Fruit fly (Drosophila melanogaster): Measurements from ENCODE around the gene CG7289.

The CG7289 gene

dm6 chr2L:1987434-1988191, 5.6 kb downstream of the CG7289 start, which contains the start of gene Got2:
Gene Got2, minus strand, starts transcription at chr2L:1987758.
- peak; percentile 36 for TF ChIP-seq CG12768 (GFP tag; optimal IDR thresholded peaks at IDR 0.05)
- peak; percentile 50 for TF ChIP-seq CG7101 (tag; optimal IDR thresholded peaks at IDR 0.05)
- TF ChIP-seq Clk (GFP tag; optimal IDR thresholded peaks at IDR 0.05): no peak
- no peak for TF ChIP-seq Crg-1 (GFP tag; optimal IDR thresholded peaks at IDR 0.05)
- TF ChIP-seq cnc (optimal IDR thresholded peaks at IDR 0.05): no peak
- TF ChIP-seq pad (GFP tag; optimal IDR thresholded peaks at IDR 0.05): no peak
- TF ChIP-seq tj (GFP tag; optimal IDR thresholded peaks at IDR 0.05): peak; percentile 79
- TF ChIP-seq bab1 (GFP tag; optimal IDR thresholded peaks at IDR 0.05): peak; percentile 13
- TF ChIP-seq CG7045 (GFP tag; optimal IDR thresholded peaks at IDR 0.05): no peak
- TF ChIP-seq Mnt (GFP tag; optimal IDR thresholded peaks at IDR 0.05): peak; percentile 93
- TF ChIP-seq CG33017 (tag; optimal IDR thresholded peaks at IDR 0.05): peak; percentile 35
- peak; percentile 35 for TF ChIP-seq CG11617 (GFP tag; optimal IDR thresholded peaks at IDR 0.05)
- no peak for TF ChIP-seq CG14711 (tag; optimal IDR thresholded peaks at IDR 0.05)
- TF ChIP-seq CG1620 (GFP tag; optimal IDR thresholded peaks at IDR 0.05): no peak
- TF ChIP-seq toe (GFP tag; optimal IDR thresholded peaks at IDR 0.05): peak; percentile 16
- TF ChIP-seq cic (GFP tag; optimal IDR thresholded peaks at IDR 0.05): peak; percentile 83
- TF ChIP-seq CG5204 (GFP tag; optimal IDR thresholded peaks at IDR 0.05): no peak

- TF ChIP-seq cnc (optimal IDR thresholded peaks at IDR 0.05) (no peak), ovo (GFP tag; optimal IDR thresholded peaks at IDR 0.05) (no peak), bab1 (GFP tag; optimal IDR thresholded peaks at IDR 0.05) (peak; percentile 56), Crg-1 (GFP tag; optimal IDR thresholded peaks at IDR 0.05) (no peak), tj (GFP tag; optimal IDR thresholded peaks at IDR 0.05) (peak; percentile 98)
Observed at dm6 chr2L:1988192-1988561, 6.2 kb downstream of the CG7289 start, which contains the start of gene Npc2a. Gene Npc2a, plus strand, starts transcription at chr2L:1988290.

dm6 chr2L:1989278-1989918, 7.4 kb downstream of the CG7289 start:
- peak in 1 of 2 experiments; percentile 25 for TF ChIP-seq cnc (optimal IDR thresholded peaks at IDR 0.05)
- TF ChIP-seq bab1 (GFP tag; optimal IDR thresholded peaks at IDR 0.05): peak; percentile 25
- TF ChIP-seq CG5204 (GFP tag; optimal IDR thresholded peaks at IDR 0.05): no peak
- no peak for TF ChIP-seq Mnt (GFP tag; optimal IDR thresholded peaks at IDR 0.05)
- TF ChIP-seq tj (GFP tag; optimal IDR thresholded peaks at IDR 0.05): peak; percentile 32
- no peak for TF ChIP-seq Crg-1 (GFP tag; optimal IDR thresholded peaks at IDR 0.05)

- TF ChIP-seq Hr96 (GFP tag; optimal IDR thresholded peaks at IDR 0.05) (no peak), CG14711 (tag; optimal IDR thresholded peaks at IDR 0.05) (no peak), toe (GFP tag; optimal IDR thresholded peaks at IDR 0.05) (no peak), CG5204 (GFP tag; optimal IDR thresholded peaks at IDR 0.05) (no peak), CG1620 (GFP tag; optimal IDR thresholded peaks at IDR 0.05) (no peak), CG33017 (tag; optimal IDR thresholded peaks at IDR 0.05) (no peak), CG7045 (GFP tag; optimal IDR thresholded peaks at IDR 0.05) (no peak), cic (GFP tag; optimal IDR thresholded peaks at IDR 0.05) (no peak), Clk (GFP tag; optimal IDR thresholded peaks at IDR 0.05) (no peak), CG7101 (tag; optimal IDR thresholded peaks at IDR 0.05) (no peak), ovo (GFP tag; optimal IDR thresholded peaks at IDR 0.05) (no peak), Crg-1 (GFP tag; optimal IDR thresholded peaks at IDR 0.05) (no peak), CG11617 (GFP tag; optimal IDR thresholded peaks at IDR 0.05) (no peak), CG12768 (GFP tag; optimal IDR thresholded peaks at IDR 0.05) (no peak), kay (GFP tag; ENCODE audit: borderline replicate concordance) (no peak)
Observed at dm6 chr2L:1992060-1992459, 10.0 kb downstream of the CG7289 start, which contains the start of gene Obp22a. Gene Obp22a, minus strand, starts transcription at chr2L:1992160.

- TF ChIP-seq CG7045 (GFP tag; optimal IDR thresholded peaks at IDR 0.05) (no peak), pad (GFP tag; optimal IDR thresholded peaks at IDR 0.05) (peak; percentile 62)
Observed at dm6 chr2L:2006082-2006669, 24.2 kb downstream of the CG7289 start, which contains the start of gene CG33543. Gene CG33543, minus strand, starts transcription at chr2L:2006313.

dm6 chr2L:2007093-2007492, 25.1 kb downstream of the CG7289 start, which contains the start of gene CG15353:
Gene CG15353, minus strand, starts transcription at chr2L:2007193.
- no peak for TF ChIP-seq bab1 (GFP tag; optimal IDR thresholded peaks at IDR 0.05)
- no peak for TF ChIP-seq CG7045 (GFP tag; optimal IDR thresholded peaks at IDR 0.05)
- no peak for TF ChIP-seq CG14711 (tag; optimal IDR thresholded peaks at IDR 0.05)
- no peak for TF ChIP-seq tj (GFP tag; optimal IDR thresholded peaks at IDR 0.05)
- TF ChIP-seq cic (GFP tag; optimal IDR thresholded peaks at IDR 0.05): no peak
- no peak for TF ChIP-seq kay (GFP tag; ENCODE audit: borderline replicate concordance)

- TF ChIP-seq CG14711 (tag; optimal IDR thresholded peaks at IDR 0.05) (no peak), kay (GFP tag; ENCODE audit: borderline replicate concordance) (no peak), cnc (optimal IDR thresholded peaks at IDR 0.05) (no peak), tj (GFP tag; optimal IDR thresholded peaks at IDR 0.05) (no peak), cic (GFP tag; optimal IDR thresholded peaks at IDR 0.05) (no peak)
Observed at dm6 chr2L:2008114-2008513, 26.1 kb downstream of the CG7289 start, which contains the start of gene Nplp4. Gene Nplp4, plus strand, starts transcription at chr2L:2008414.

Data from whole organism, adult.